Fruit fly (Drosophila melanogaster) whole organism, embryonic: ENCODE measurements around the gene Dop1R2.

Source experiments
- Aef1 ChIP-seq: fragments of 200-800 bp; sonication (Bioruptor generic); IDR thresholded peaks from 3 replicates; pipeline ENCODE4 v1.3.6; 2022; ENCODE audit warnings: missing biosample characterization, missing genetic modification characterization
- Bdp1 ChIP-seq: fragments of 200-800 bp; sonication (Bioruptor generic); optimal IDR thresholded peaks from 3 replicates; lab custom pipeline; 2016; ENCODE audit warnings: missing biosample characterization, missing genetic modification characterization
- Bteb2 ChIP-seq: fragments of 200-800 bp; sonication (Bioruptor generic); optimal IDR thresholded peaks from 2 replicates; lab custom pipeline; 2016; ENCODE audit warnings: missing biosample characterization, missing genetic modification characterization
- CG10543 ChIP-seq: fragments of 200-800 bp; sonication (Bioruptor generic); optimal IDR thresholded peaks from 3 replicates; lab custom pipeline; 2017; ENCODE audit warnings: missing biosample characterization, mild to moderate bottlenecking, missing genetic modification characterization, moderate library complexity
- CG12104 ChIP-seq: fragments of 200-800 bp; sonication (Bioruptor generic); optimal IDR thresholded peaks from 3 replicates; lab custom pipeline; 2016; ENCODE audit warnings: missing biosample characterization, missing genetic modification characterization
- CG12155 ChIP-seq: fragments of 200-800 bp; sonication (Bioruptor generic); optimal IDR thresholded peaks from 3 replicates; lab custom pipeline; 2016; ENCODE audit warnings: missing biosample characterization, missing genetic modification characterization
- CG12236 ChIP-seq: fragments of 200-800 bp; sonication (Bioruptor generic); optimal IDR thresholded peaks from 2 replicates; lab custom pipeline; 2016; ENCODE audit warnings: missing biosample characterization, missing genetic modification characterization
- CG12769 ChIP-seq: fragments of 200-800 bp; sonication (Bioruptor generic); optimal IDR thresholded peaks from 2 replicates; lab custom pipeline; 2019; ENCODE audit warnings: missing biosample characterization, mild to moderate bottlenecking, missing genetic modification characterization, moderate library complexity
- CG13775 ChIP-seq: fragments of 200-800 bp; sonication (Bioruptor generic); optimal IDR thresholded peaks from 3 replicates; lab custom pipeline; 2017; ENCODE audit warnings: missing biosample characterization, mild to moderate bottlenecking, missing genetic modification characterization
- CG14050 ChIP-seq: fragments of 200-800 bp; sonication (Bioruptor generic); IDR thresholded peaks from 3 replicates; pipeline ENCODE4 v1.3.6; 2022; ENCODE audit warnings: missing biosample characterization, missing genetic modification characterization
- CG15269 ChIP-seq: fragments of 200-800 bp; sonication (Bioruptor generic); optimal IDR thresholded peaks from 2 replicates; lab custom pipeline; 2018; ENCODE audit warnings: missing biosample characterization, mild to moderate bottlenecking, missing genetic modification characterization, moderate library complexity
- CG16863 ChIP-seq: fragments of 200-800 bp; sonication (Bioruptor generic); optimal IDR thresholded peaks from 3 replicates; lab custom pipeline; 2016; ENCODE audit warnings: missing biosample characterization, missing genetic modification characterization
- CG17568 ChIP-seq: fragments of 200-800 bp; sonication (Bioruptor generic); optimal IDR thresholded peaks from 2 replicates; lab custom pipeline; 2018; ENCODE audit warnings: missing biosample characterization, mild to moderate bottlenecking, missing genetic modification characterization, moderate library complexity
- CG2120 ChIP-seq: fragments of 200-800 bp; sonication (Bioruptor generic); optimal IDR thresholded peaks from 3 replicates; lab custom pipeline; 2016; ENCODE audit warnings: missing biosample characterization, missing genetic modification characterization
- CG2199 ChIP-seq: fragments of 200-800 bp; sonication (Bioruptor generic); IDR thresholded peaks from 3 replicates; pipeline ENCODE4 v1.3.6; 2022; ENCODE audit warnings: missing biosample characterization, missing genetic modification characterization
- CG31441 ChIP-seq: fragments of 200-800 bp; sonication (Bioruptor generic); IDR thresholded peaks from 2 replicates; pipeline ENCODE4 v1.3.6; 2022; ENCODE audit warnings: missing biosample characterization, missing genetic modification characterization
- CG3281 ChIP-seq: fragments of 200-800 bp; sonication (Bioruptor generic); optimal IDR thresholded peaks from 3 replicates; lab custom pipeline; 2017; ENCODE audit warnings: missing biosample characterization, mild to moderate bottlenecking, missing genetic modification characterization
- CG4617 ChIP-seq: fragments of 200-800 bp; sonication (Bioruptor generic); optimal IDR thresholded peaks from 3 replicates; lab custom pipeline; 2016; ENCODE audit warnings: missing biosample characterization, missing genetic modification characterization, borderline replicate concordance
- CG8290 ChIP-seq, 3 experiments: fragments of 200-800 bp; sonication (Bioruptor generic); optimal IDR thresholded peaks; 2 replicates each; lab custom pipeline; 2016 to 2019; ENCODE audit warnings: missing biosample characterization in 3 of 3, missing genetic modification characterization in 3 of 3, mild to moderate bottlenecking in 2 of 3, moderate library complexity in 1 of 3
- CrebB ChIP-seq: fragments of 200-800 bp; sonication (Bioruptor generic); optimal IDR thresholded peaks from 3 replicates; lab custom pipeline; 2018; ENCODE audit warnings: missing biosample characterization, mild to moderate bottlenecking, missing genetic modification characterization
- D19A ChIP-seq: fragments of 200-800 bp; optimal IDR thresholded peaks from 3 replicates; lab custom pipeline; 2019; ENCODE audit warnings: missing biosample characterization, mild to moderate bottlenecking, missing genetic modification characterization, moderate library complexity
- Doc3 ChIP-seq: fragments of 200-800 bp; sonication (Bioruptor generic); IDR thresholded peaks from 3 replicates; pipeline ENCODE4 v1.3.6; 2022; ENCODE audit warnings: missing biosample characterization, missing genetic modification characterization; ENCODE audit not compliant: partially characterized antibody
- Fer1 ChIP-seq: fragments of 200-800 bp; sonication (Bioruptor generic); optimal IDR thresholded peaks from 2 replicates; lab custom pipeline; 2017; ENCODE audit warnings: missing biosample characterization, mild to moderate bottlenecking, missing genetic modification characterization
- Fer2 ChIP-seq: fragments of 200-800 bp; sonication (Bioruptor generic); optimal IDR thresholded peaks from 2 replicates; lab custom pipeline; 2018; ENCODE audit warnings: missing biosample characterization, mild to moderate bottlenecking, missing genetic modification characterization, moderate library complexity
- Fer3 ChIP-seq: fragments of 200-800 bp; sonication (Bioruptor generic); optimal IDR thresholded peaks from 2 replicates; lab custom pipeline; 2018; ENCODE audit warnings: missing biosample characterization, mild to moderate bottlenecking, missing genetic modification characterization, moderate library complexity
- Gug ChIP-seq: fragments of 200-800 bp; sonication (Bioruptor generic); IDR thresholded peaks from 4 replicates; pipeline ENCODE4 v1.3.6; 2022; ENCODE audit warnings: missing biosample characterization, missing genetic modification characterization
- H2.0 ChIP-seq: fragments of 200-800 bp; sonication (Bioruptor generic); IDR thresholded peaks from 2 replicates; pipeline ENCODE4 v1.3.6; 2022; ENCODE audit warnings: missing biosample characterization, missing genetic modification characterization
- HLH4C ChIP-seq: fragments of 200-800 bp; sonication (Bioruptor generic); IDR thresholded peaks from 3 replicates; pipeline ENCODE4 v1.3.6; 2022; ENCODE audit warnings: missing biosample characterization, missing genetic modification characterization; ENCODE audit not compliant: partially characterized antibody
- HLH54F ChIP-seq: fragments of 200-800 bp; sonication (Bioruptor generic); optimal IDR thresholded peaks from 3 replicates; lab custom pipeline; 2016; ENCODE audit warnings: missing biosample characterization, missing genetic modification characterization
- Lhr ChIP-seq: fragments of 200-800 bp; sonication (Bioruptor generic); optimal IDR thresholded peaks from 3 replicates; lab custom pipeline; 2017; ENCODE audit warnings: mild to moderate bottlenecking, missing biosample characterization, missing genetic modification reagents, missing genetic modification characterization
- Lpt ChIP-seq: fragments of >200 bp; optimal IDR thresholded peaks from 2 replicates; lab custom pipeline; 2018; ENCODE audit warnings: missing biosample characterization, missing genetic modification characterization
- MESR4 ChIP-seq: fragments of 200-800 bp; sonication (Bioruptor generic); optimal IDR thresholded peaks from 2 replicates; lab custom pipeline; 2018; ENCODE audit warnings: missing biosample characterization, mild to moderate bottlenecking, missing genetic modification characterization, moderate library complexity
- MTF-1 ChIP-seq: fragments of 200-800 bp; sonication (Bioruptor generic); optimal IDR thresholded peaks from 2 replicates; lab custom pipeline; 2018; ENCODE audit warnings: missing biosample characterization, mild to moderate bottlenecking, missing genetic modification characterization, borderline replicate concordance
- Mes4 ChIP-seq: fragments of 200-800 bp; sonication (Bioruptor generic); optimal IDR thresholded peaks from 2 replicates; lab custom pipeline; 2016; ENCODE audit warnings: missing biosample characterization, missing genetic modification characterization
- Mrtf ChIP-seq: fragments of 200-800 bp; sonication (Bioruptor generic); IDR thresholded peaks from 3 replicates; pipeline ENCODE4 v1.3.6; 2022; ENCODE audit warnings: missing biosample characterization, missing genetic modification characterization
- Nf-YA ChIP-seq: fragments of 200-800 bp; sonication (Bioruptor generic); IDR thresholded peaks from 2 replicates; pipeline ENCODE4 v1.3.6; 2022; ENCODE audit warnings: missing biosample characterization, missing genetic modification characterization
- Opbp ChIP-seq: fragments of 200-800 bp; sonication (Bioruptor generic); IDR thresholded peaks from 3 replicates; pipeline ENCODE4 v1.3.6; 2022; ENCODE audit warnings: missing biosample characterization, missing genetic modification characterization; ENCODE audit not compliant: partially characterized antibody
- Spps ChIP-seq: fragments of 200-800 bp; sonication (Bioruptor generic); optimal IDR thresholded peaks from 2 replicates; lab custom pipeline; 2018; ENCODE audit warnings: missing biosample characterization, mild to moderate bottlenecking, missing genetic modification characterization
- cas ChIP-seq: fragments of 200-800 bp; sonication (Bioruptor generic); IDR thresholded peaks from 2 replicates; pipeline ENCODE4 v1.3.6; 2022; ENCODE audit warnings: missing biosample characterization, missing genetic modification characterization
- caup ChIP-seq: fragments of 200-800 bp; sonication (Bioruptor generic); optimal IDR thresholded peaks from 3 replicates; lab custom pipeline; 2017; ENCODE audit warnings: missing biosample characterization, mild to moderate bottlenecking, missing genetic modification characterization, moderate library complexity; ENCODE audit not compliant: severe bottlenecking
- croc ChIP-seq: fragments of 200-800 bp; sonication (Bioruptor generic); conservative IDR thresholded peaks from 3 replicates; pipeline ENCODE4 v1.3.6; 2022; ENCODE audit warnings: missing biosample characterization, missing genetic modification characterization
- disco-r ChIP-seq: fragments of 200-800 bp; sonication (Bioruptor generic); optimal IDR thresholded peaks from 2 replicates; lab custom pipeline; 2016; ENCODE audit warnings: missing biosample characterization, missing genetic modification characterization
- inv ChIP-seq: fragments of 200-800 bp; sonication (Bioruptor generic); IDR thresholded peaks from 2 replicates; pipeline ENCODE4 v1.3.6; 2022; ENCODE audit warnings: missing biosample characterization, missing genetic modification characterization; ENCODE audit not compliant: partially characterized antibody
- jing ChIP-seq: fragments of 200-800 bp; sonication (Bioruptor generic); optimal IDR thresholded peaks from 2 replicates; lab custom pipeline; 2018; ENCODE audit warnings: missing biosample characterization, mild to moderate bottlenecking, missing genetic modification characterization
- ken ChIP-seq: fragments of 200-800 bp; sonication (Bioruptor generic); IDR thresholded peaks from 3 replicates; pipeline ENCODE4 v1.3.6; 2022; ENCODE audit warnings: missing biosample characterization, missing genetic modification characterization
- lmd ChIP-seq: fragments of 200-800 bp; sonication (Bioruptor generic); IDR thresholded peaks from 2 replicates; pipeline ENCODE4 v1.3.6; 2022; ENCODE audit warnings: missing biosample characterization, missing genetic modification characterization
- onecut ChIP-seq: fragments of 200-800 bp; sonication (Bioruptor generic); IDR thresholded peaks from 2 replicates; pipeline ENCODE4 v1.3.6; 2022; ENCODE audit warnings: missing biosample characterization, missing genetic modification characterization
- pros ChIP-seq: fragments of 200-800 bp; sonication (Bioruptor generic); optimal IDR thresholded peaks from 3 replicates; lab custom pipeline; 2019; ENCODE audit warnings: missing biosample characterization, mild to moderate bottlenecking, missing genetic modification characterization, moderate library complexity
- scrt ChIP-seq: fragments of 200-800 bp; sonication (Bioruptor generic); optimal IDR thresholded peaks from 2 replicates; lab custom pipeline; 2018; ENCODE audit warnings: missing biosample characterization, mild to moderate bottlenecking, missing genetic modification characterization, moderate library complexity
- trem ChIP-seq: fragments of 200-800 bp; optimal IDR thresholded peaks from 3 replicates; lab custom pipeline; 2019; ENCODE audit warnings: missing biosample characterization, mild to moderate bottlenecking, missing genetic modification characterization, moderate library complexity
- twi ChIP-seq: fragments of 200-800 bp; optimal IDR thresholded peaks from 2 replicates; lab custom pipeline; 2019; ENCODE audit warnings: missing biosample characterization, mild to moderate bottlenecking, missing genetic modification characterization, moderate library complexity

Dop1R2 gene

DNA sequence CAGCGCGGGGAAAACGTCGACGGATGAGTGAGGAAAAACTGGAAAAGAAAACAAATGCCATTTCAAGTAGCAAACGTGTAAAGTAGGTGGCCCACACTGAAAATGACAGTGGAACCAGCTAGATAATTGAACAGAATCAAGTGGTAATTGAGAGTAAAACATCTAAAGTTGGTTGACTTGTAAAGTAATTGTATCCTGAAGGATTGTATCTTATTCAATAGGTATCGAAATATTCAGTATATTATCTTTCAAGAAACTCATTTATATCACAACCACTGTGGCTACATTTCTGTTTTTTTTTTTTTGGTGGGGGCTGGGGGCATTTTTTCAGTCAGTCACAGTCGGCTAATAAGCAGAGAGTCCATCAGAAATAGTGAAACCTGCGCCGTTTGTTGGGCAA lies 39.4 kb upstream of the Dop1R2 start (continued):
- TF ChIP-seq HLH4C = no peak
- no peak for TF ChIP-seq Opbp
- TF ChIP-seq Spps (tag; lab: Kevin White, UChicago) = no peak
- TF ChIP-seq onecut (GFP tag; lab: Robert Waterston, UW) = no peak
- no peak for TF ChIP-seq Lpt (GFP tag; lab: Kevin White, UChicago)
- TF ChIP-seq Bdp1 (GFP tag; lab: Kevin White, UChicago) = no peak
- peak; percentile 2 for TF ChIP-seq CG16863
- TF ChIP-seq H2.0 (GFP tag; lab: Robert Waterston, UW) = no peak
- TF ChIP-seq cas (GFP tag; lab: Robert Waterston, UW) = no peak
- TF ChIP-seq CG12236 (GFP tag; lab: Kevin White, UChicago) = no peak
- TF ChIP-seq CG2120 (GFP tag; lab: Kevin White, UChicago) = no peak
- TF ChIP-seq CG14050 (GFP tag; lab: Robert Waterston, UW) = no peak
- peak; percentile 66 for TF ChIP-seq CG31441 (GFP tag; lab: Robert Waterston, UW)
- no peak for TF ChIP-seq inv (GFP tag; lab: Robert Waterston, UW)
- TF ChIP-seq Lhr (GFP tag; lab: Kevin White, UChicago) = no peak
- peak; percentile 47; the same call in 2 of the 3 replicates for TF ChIP-seq croc (GFP tag; lab: Robert Waterston, UW)
- peak; percentile 1 for TF ChIP-seq D19A
- TF ChIP-seq CG10543 (GFP tag; lab: Kevin White, UChicago) = no peak
- no peak for TF ChIP-seq Fer3 (tag; lab: Kevin White, UChicago)
- TF ChIP-seq ken = peak; percentile 69; the same call in 1 of the 3 replicates
- TF ChIP-seq CG12155 (GFP tag; lab: Kevin White, UChicago) = no peak
- no peak for TF ChIP-seq Nf-YA
- TF ChIP-seq CrebB (tag; lab: Kevin White, UChicago) = no peak
- no peak for TF ChIP-seq Gug (GFP tag; lab: Robert Waterston, UW)
- no peak for TF ChIP-seq MESR4
- TF ChIP-seq CG13775 (GFP tag; lab: Kevin White, UChicago) = no peak
- no peak for TF ChIP-seq Bteb2
- no peak for TF ChIP-seq Doc3
- TF ChIP-seq CG17568 = no peak
- TF ChIP-seq Mes4 (GFP tag; lab: Kevin White, UChicago) = no peak
- TF ChIP-seq CG4617 (GFP tag; lab: Kevin White, UChicago) = no peak
- no peak for TF ChIP-seq disco-r (GFP tag; lab: Kevin White, UChicago)
- TF ChIP-seq CG8290 (GFP tag; optimal IDR thresholded peaks at IDR 0.05; lab: Kevin White, UChicago) = no peak
- TF ChIP-seq CG8290 (tag; optimal IDR thresholded peaks at IDR 0.05; lab: Kevin White, UChicago) = no peak
- TF ChIP-seq Fer1 (GFP tag; lab: Kevin White, UChicago) = no peak
- TF ChIP-seq lmd (GFP tag; lab: Robert Waterston, UW) = peak; percentile 67
- TF ChIP-seq CG12104 (GFP tag; lab: Kevin White, UChicago) = no peak
- TF ChIP-seq jing (GFP tag; lab: Kevin White, UChicago) = no peak
- TF ChIP-seq HLH54F = no peak
- TF ChIP-seq trem = no peak
- peak; percentile 32; the same call in 1 of the 3 replicates for TF ChIP-seq Aef1 (GFP tag; lab: Robert Waterston, UW)
- TF ChIP-seq CG2199 = no peak
- no peak for TF ChIP-seq MTF-1
- no peak for TF ChIP-seq Mrtf (GFP tag; lab: Robert Waterston, UW)
- no peak for TF ChIP-seq CG3281 (GFP tag; lab: Kevin White, UChicago)
- TF ChIP-seq twi (tag; lab: Kevin White, UChicago) = no peak
- TF ChIP-seq caup (GFP tag; lab: Kevin White, UChicago) = no peak
- no peak for TF ChIP-seq CG15269 (tag; lab: Kevin White, UChicago)
- TF ChIP-seq scrt (GFP tag; lab: Kevin White, UChicago) = no peak
- no peak for TF ChIP-seq pros
- no peak for TF ChIP-seq CG12769
- no peak for TF ChIP-seq Fer2 (tag; lab: Kevin White, UChicago)
